Fruit fly (Drosophila melanogaster) Kc167 (cell line): ENCODE measurements around the gene Oatp26F.

ENCODE experiments used
- Myc ChIP-seq: fragments of >200 bp; optimal IDR thresholded peaks from 2 replicates; lab custom pipeline; 2017; ENCODE audit warnings: missing external identifiers
- Sin3A ChIP-seq: fragments of >200 bp; optimal IDR thresholded peaks from 2 replicates; lab custom pipeline; 2018; ENCODE audit warnings: missing external identifiers
- h ChIP-seq: fragments of >200 bp; optimal IDR thresholded peaks from 3 replicates; lab custom pipeline; 2018; ENCODE audit warnings: missing external identifiers
- insv ChIP-seq: fragments of >200 bp; optimal IDR thresholded peaks from 3 replicates; lab custom pipeline; 2018; ENCODE audit warnings: missing external identifiers
- psq ChIP-seq: fragments of >200 bp; optimal IDR thresholded peaks from 2 replicates; lab custom pipeline; 2017; ENCODE audit warnings: missing external identifiers
- ttk ChIP-seq: sonication (Bioruptor generic); optimal IDR thresholded peaks from 2 replicates; lab custom pipeline; 2017; ENCODE audit warnings: missing external identifiers

dm6 chr2L:6676535-6676934 lies 44.3 kb upstream of the Oatp26F start, which contains the start of gene cort:
- TF ChIP-seq Myc (lab: Kevin White, UChicago) (no peak), psq (no peak), Sin3A (lab: Kevin White, UChicago) (no peak), h (lab: Kevin White, UChicago) (no peak), insv (lab: Kevin White, UChicago) (no peak), ttk (lab: Kevin White, UChicago) (no peak)
